Worm (Caenorhabditis elegans): ENCODE results near the gene T11F9.21.

T11F9.21 gene

DNA sequence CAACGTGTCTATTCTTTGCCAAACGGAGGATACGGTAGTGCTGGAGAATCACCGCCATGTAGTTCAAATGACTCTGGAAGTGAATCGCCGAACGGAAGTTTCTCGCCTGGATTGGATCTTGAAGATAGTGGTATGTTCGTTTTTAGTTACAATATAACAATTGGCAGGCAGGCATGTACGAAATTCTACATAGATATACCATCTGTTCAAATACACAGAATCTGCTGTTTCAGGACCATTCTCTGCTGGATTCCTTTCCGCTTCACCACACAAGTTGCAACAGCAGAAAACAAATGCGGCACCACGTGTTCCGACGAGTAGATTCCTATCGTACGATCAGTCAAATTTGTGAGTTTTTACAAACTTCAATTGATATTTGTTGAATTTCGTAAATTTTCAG, 46.9 kb downstream of the T11F9.21 start:
- TF ChIP-seq flt-1 (GFP tag; IDR thresholded peaks at IDR 0.05), result no peak
- TF ChIP-seq T22C8.4 (GFP tag; IDR thresholded peaks at IDR 0.05), result no peak
- TF ChIP-seq tab-1 (GFP tag; IDR thresholded peaks at IDR 0.05), result no peak
- TF ChIP-seq ztf-23 (GFP tag; IDR thresholded peaks at IDR 0.05), result no peak
- no peak for TF ChIP-seq klf-2 (GFP tag; conservative IDR thresholded peaks at IDR 0.05)
- TF ChIP-seq cog-1 (tag; optimal IDR thresholded peaks at IDR 0.05), result no peak
- TF ChIP-seq med-1 (GFP tag; optimal IDR thresholded peaks at IDR 0.05; ENCODE audit: insufficient read depth), result no peak
- no peak for TF ChIP-seq ztf-29 (GFP tag; IDR thresholded peaks at IDR 0.05)
- TF ChIP-seq ref-1 (GFP tag; conservative IDR thresholded peaks at IDR 0.05), result no peak

DNA sequence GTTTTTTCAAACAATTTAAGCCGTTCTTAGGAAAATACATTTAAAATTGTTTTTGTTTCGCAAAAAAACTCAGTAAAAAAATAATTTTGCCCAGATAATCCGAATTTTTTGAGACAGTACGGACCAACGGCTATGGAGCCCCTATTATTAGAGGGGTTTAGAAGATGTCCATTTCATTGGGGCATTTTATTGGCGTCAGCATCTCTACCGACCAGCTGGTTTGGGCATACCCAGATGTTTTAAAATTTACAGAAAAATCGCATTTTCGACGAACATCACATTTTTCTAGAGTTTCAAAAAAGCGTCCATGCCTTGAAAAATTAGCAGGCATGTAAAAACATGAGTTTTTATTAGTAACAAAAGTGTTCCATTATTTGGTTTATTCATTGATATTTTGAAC, 48.7 kb downstream of the T11F9.21 start:
- TF ChIP-seq T22C8.4 (GFP tag; IDR thresholded peaks at IDR 0.05) (no peak), ztf-23 (GFP tag; IDR thresholded peaks at IDR 0.05) (0 out of 2 replicates have a peak, but pooled peaks have one; percentile 29), flt-1 (GFP tag; IDR thresholded peaks at IDR 0.05) (peak; percentile 33; the same call in 1 of the 2 replicates)

All from whole organism, midembryonic.